Fruit fly (Drosophila melanogaster): ENCODE data around the gene CG34461.

CG34461 gene

dm6 chr3L:8320105-8320813, 5.4 kb upstream of the CG34461 start, which contains the start of gene CG13670:
CG13670 (plus strand) TSS chr3L:8320763.
- TF ChIP-seq CG17806 (tag; optimal IDR thresholded peaks at IDR 0.05) (no peak), Pif1B (GFP tag; optimal IDR thresholded peaks at IDR 0.05) (no peak), CG14655 (GFP tag; optimal IDR thresholded peaks at IDR 0.05) (no peak), rn (GFP tag; IDR thresholded peaks at IDR 0.05) (no peak), CG8301 (tag; optimal IDR thresholded peaks at IDR 0.05) (peak; percentile 4), Ets98B (GFP tag; IDR thresholded peaks at IDR 0.05) (peak; percentile 60), Snoo (tag; optimal IDR thresholded peaks at IDR 0.05) (no peak), CG9948 (tag; optimal IDR thresholded peaks at IDR 0.05) (no peak), Pif1A (GFP tag; optimal IDR thresholded peaks at IDR 0.05) (peak; percentile 16), CG4496 (GFP tag; IDR thresholded peaks at IDR 0.05) (no peak; the same call in 2 of the 3 replicates), CG15710 (tag; optimal IDR thresholded peaks at IDR 0.05) (no peak), CG32121 (GFP tag; IDR thresholded peaks at IDR 0.05) (peak; percentile 56; the same call in 1 of the 2 replicates), CG8159 (tag; optimal IDR thresholded peaks at IDR 0.05) (no peak), D1 (tag; optimal IDR thresholded peaks at IDR 0.05) (no peak), CG34367 (tag; optimal IDR thresholded peaks at IDR 0.05) (no peak), gl (tag; optimal IDR thresholded peaks at IDR 0.05) (no peak), CG13204 (GFP tag; optimal IDR thresholded peaks at IDR 0.05) (no peak), CG10348 (GFP tag; IDR thresholded peaks at IDR 0.05) (no peak), fd96Ca (GFP tag; IDR thresholded peaks at IDR 0.05) (no peak), EcR (GFP tag; optimal IDR thresholded peaks at IDR 0.05) (no peak)

DNA sequence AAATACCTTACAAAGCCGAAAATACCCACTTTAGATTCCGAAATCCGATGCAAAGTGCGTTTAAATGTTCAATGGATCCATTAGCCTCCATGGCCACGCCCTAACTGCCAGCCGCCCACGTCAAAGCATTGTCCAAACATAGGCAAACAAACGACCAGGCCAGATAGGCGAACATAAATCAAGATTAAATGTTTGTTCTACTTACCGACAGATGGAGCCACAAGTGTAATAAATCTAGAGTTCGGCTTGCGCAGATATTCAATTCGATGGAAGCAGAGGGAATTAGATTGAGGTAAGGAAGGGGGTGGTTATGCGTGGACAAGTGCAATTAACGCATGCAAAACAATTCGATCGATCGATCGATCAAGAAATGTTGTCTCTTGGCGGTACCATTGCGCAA, 1.8 kb upstream of the CG34461 start:
- TF ChIP-seq CG12605 (GFP tag; IDR thresholded peaks at IDR 0.05) (no peak), CG15710 (tag; optimal IDR thresholded peaks at IDR 0.05) (no peak), Pif1B (GFP tag; optimal IDR thresholded peaks at IDR 0.05) (no peak), gl (tag; optimal IDR thresholded peaks at IDR 0.05) (no peak), CG8301 (tag; optimal IDR thresholded peaks at IDR 0.05) (no peak)

- TF ChIP-seq CG8159 (tag; optimal IDR thresholded peaks at IDR 0.05) (no peak), Pif1A (GFP tag; optimal IDR thresholded peaks at IDR 0.05) (no peak), CG9948 (tag; optimal IDR thresholded peaks at IDR 0.05) (no peak), D1 (tag; optimal IDR thresholded peaks at IDR 0.05) (no peak)
Observed at dm6 chr3L:8328283-8328682, 2.6 kb downstream of the CG34461 start, which contains the start of gene CG34462. CG34462 (plus strand) TSS chr3L:8328583.

DNA sequence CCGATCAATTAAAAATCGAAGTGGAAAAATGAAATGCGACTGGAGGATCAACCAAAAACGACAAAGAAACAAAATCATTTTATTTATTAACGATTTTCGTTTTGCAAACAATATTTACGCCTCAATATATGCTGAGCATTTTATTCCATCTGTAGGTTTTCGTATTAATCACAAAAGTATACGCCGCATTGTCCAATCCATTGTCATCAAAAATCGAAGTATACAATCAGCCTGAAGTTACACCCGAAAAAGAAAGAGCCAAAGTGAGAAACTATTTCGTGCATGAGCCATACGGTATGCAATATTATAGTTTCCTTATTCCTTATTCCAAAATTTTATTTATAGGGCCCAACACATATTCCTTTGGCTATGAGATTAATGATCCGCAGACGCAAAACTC, 3.3 kb downstream of the CG34461 start:
- TF ChIP-seq D1 (tag; optimal IDR thresholded peaks at IDR 0.05) (peak; percentile 14), CG12605 (GFP tag; IDR thresholded peaks at IDR 0.05) (no peak), CG13204 (GFP tag; optimal IDR thresholded peaks at IDR 0.05) (no peak), CG8159 (tag; optimal IDR thresholded peaks at IDR 0.05) (no peak), CG32121 (GFP tag; IDR thresholded peaks at IDR 0.05) (no peak)

dm6 chr3L:8331414-8331813, 5.8 kb downstream of the CG34461 start:
- 0 out of 3 replicates have a peak, but pooled peaks have one; percentile 21 for TF ChIP-seq CG4496 (GFP tag; IDR thresholded peaks at IDR 0.05)
- no peak for TF ChIP-seq rn (GFP tag; IDR thresholded peaks at IDR 0.05)

dm6 chr3L:8333574-8333973, 7.9 kb downstream of the CG34461 start:
- TF ChIP-seq CG15710 (tag; optimal IDR thresholded peaks at IDR 0.05) = no peak
- TF ChIP-seq CG10348 (GFP tag; IDR thresholded peaks at IDR 0.05) = no peak
- TF ChIP-seq D1 (tag; optimal IDR thresholded peaks at IDR 0.05) = no peak
- TF ChIP-seq fd96Ca (GFP tag; IDR thresholded peaks at IDR 0.05) = no peak
- no peak for TF ChIP-seq Pif1B (GFP tag; optimal IDR thresholded peaks at IDR 0.05)
- no peak for TF ChIP-seq CG4496 (GFP tag; IDR thresholded peaks at IDR 0.05)
- TF ChIP-seq CG8159 (tag; optimal IDR thresholded peaks at IDR 0.05) = no peak
- TF ChIP-seq CG8301 (tag; optimal IDR thresholded peaks at IDR 0.05) = no peak
- TF ChIP-seq CG14655 (GFP tag; optimal IDR thresholded peaks at IDR 0.05) = no peak
- no peak for TF ChIP-seq gl (tag; optimal IDR thresholded peaks at IDR 0.05)
- no peak for TF ChIP-seq CG13204 (GFP tag; optimal IDR thresholded peaks at IDR 0.05)
- TF ChIP-seq Ets98B (GFP tag; IDR thresholded peaks at IDR 0.05) = no peak
- no peak for TF ChIP-seq CG9948 (tag; optimal IDR thresholded peaks at IDR 0.05)
- no peak for TF ChIP-seq CG12605 (GFP tag; IDR thresholded peaks at IDR 0.05)
- no peak for TF ChIP-seq CG34367 (tag; optimal IDR thresholded peaks at IDR 0.05)
- no peak for TF ChIP-seq rn (GFP tag; IDR thresholded peaks at IDR 0.05)

DNA sequence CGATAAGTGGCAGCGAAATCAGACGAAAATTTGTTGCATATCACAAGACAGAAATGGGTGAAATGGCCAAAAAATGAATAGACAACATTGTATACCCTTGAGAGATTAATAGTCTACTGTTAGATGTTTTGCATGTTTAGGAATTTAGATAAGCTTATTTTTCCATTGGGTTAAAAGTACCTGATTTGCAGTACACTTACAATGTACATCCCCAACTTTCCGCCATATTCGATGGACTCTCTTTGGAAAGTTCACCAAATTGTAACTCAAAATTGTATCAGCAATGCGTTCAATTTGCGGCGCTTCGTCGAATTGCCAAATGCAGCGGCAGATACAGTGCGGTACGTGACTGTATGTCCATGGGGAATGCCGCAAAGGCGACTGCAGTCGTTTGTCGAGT, 8.7 kb downstream of the CG34461 start:
- TF ChIP-seq fd96Ca (GFP tag; IDR thresholded peaks at IDR 0.05) (peak; percentile 13; the same call in 1 of the 3 replicates), Ets98B (GFP tag; IDR thresholded peaks at IDR 0.05) (0 out of 2 replicates have a peak, but pooled peaks have one; percentile 35), CG14655 (GFP tag; optimal IDR thresholded peaks at IDR 0.05) (no peak)

Data from whole organism, pupa.